Fruit fly (Drosophila melanogaster): ENCODE measurements around the gene CG9921.

Gene CG9921

dm6 chrX:16368585-16368984, 35.2 kb upstream of the CG9921 start (continued):
- no peak for TF ChIP-seq repo (GFP tag; optimal IDR thresholded peaks at IDR 0.05)
- no peak for TF ChIP-seq disco-r (GFP tag; optimal IDR thresholded peaks at IDR 0.05)
- no peak for TF ChIP-seq Bdp1 (GFP tag; optimal IDR thresholded peaks at IDR 0.05)
- TF ChIP-seq CG13287 (GFP tag; IDR thresholded peaks at IDR 0.05; ENCODE audit: partially characterized antibody), result no peak
- TF ChIP-seq CG14860 (GFP tag; IDR thresholded peaks at IDR 0.05; ENCODE audit: partially characterized antibody), result peak; percentile 50; the same call in 2 of the 3 replicates
- no peak for TF ChIP-seq rib (GFP tag; IDR thresholded peaks at IDR 0.05)
- TF ChIP-seq inv (GFP tag; IDR thresholded peaks at IDR 0.05; ENCODE audit: partially characterized antibody), result peak; percentile 36; the same call in 1 of the 2 replicates
- TF ChIP-seq tna (GFP tag; IDR thresholded peaks at IDR 0.05; ENCODE audit: partially characterized antibody), result peak; percentile 41; the same call in 1 of the 2 replicates
- no peak for TF ChIP-seq Bteb2 (GFP tag; optimal IDR thresholded peaks at IDR 0.05)
- TF ChIP-seq run (tag; optimal IDR thresholded peaks at IDR 0.05), result no peak
- no peak for TF ChIP-seq CG13775 (GFP tag; optimal IDR thresholded peaks at IDR 0.05)
- TF ChIP-seq CG1529 (GFP tag; optimal IDR thresholded peaks at IDR 0.05), result no peak
- no peak for TF ChIP-seq CG11504 (tag; optimal IDR thresholded peaks at IDR 0.05)
- TF ChIP-seq btn (GFP tag; optimal IDR thresholded peaks at IDR 0.05), result no peak
- peak; percentile 55; the same call in 2 of the 3 replicates for TF ChIP-seq HLH4C (GFP tag; IDR thresholded peaks at IDR 0.05; ENCODE audit: partially characterized antibody)
- no peak for TF ChIP-seq Asciz (GFP tag; optimal IDR thresholded peaks at IDR 0.05)
- peak; percentile 52; the same call in 2 of the 3 replicates for TF ChIP-seq CG7963 (GFP tag; IDR thresholded peaks at IDR 0.05; ENCODE audit: partially characterized antibody)
- peak; percentile 23 for TF ChIP-seq Scr (GFP tag; IDR thresholded peaks at IDR 0.05; ENCODE audit: partially characterized antibody)
- TF ChIP-seq Taf1 (GFP tag; IDR thresholded peaks at IDR 0.05), result no peak
- TF ChIP-seq vvl (GFP tag; IDR thresholded peaks at IDR 0.05), result no peak
- no peak for TF ChIP-seq CG15696 (tag; optimal IDR thresholded peaks at IDR 0.05)
- TF ChIP-seq slbo (GFP tag; IDR thresholded peaks at IDR 0.05), result no peak

- peak; percentile 58 for TF ChIP-seq MESR4 (GFP tag; optimal IDR thresholded peaks at IDR 0.05)
- peak; percentile 54 for TF ChIP-seq BEAF-32 (GFP tag; optimal IDR thresholded peaks at IDR 0.05)
- no peak for TF ChIP-seq run (tag; optimal IDR thresholded peaks at IDR 0.05)
- TF ChIP-seq Oli (tag; optimal IDR thresholded peaks at IDR 0.05), result no peak
- TF ChIP-seq Trl (optimal IDR thresholded peaks at IDR 0.05), result no peak
- TF ChIP-seq Trl (GFP tag; optimal IDR thresholded peaks at IDR 0.05), result no peak
- no peak for TF ChIP-seq Dfd (GFP tag; optimal IDR thresholded peaks at IDR 0.05)
- peak; percentile 88 for TF ChIP-seq ssp (GFP tag; IDR thresholded peaks at IDR 0.05)
- peak; percentile 58; the same call in 1 of the 2 replicates for TF ChIP-seq CG14667 (GFP tag; IDR thresholded peaks at IDR 0.05)
- no peak for TF ChIP-seq Camta (GFP tag; optimal IDR thresholded peaks at IDR 0.05)
- TF ChIP-seq CG1024 (GFP tag; IDR thresholded peaks at IDR 0.05), result peak; percentile 83
- TF ChIP-seq Sry-δ (GFP tag; optimal IDR thresholded peaks at IDR 0.05), result peak; percentile 51
- no peak for TF ChIP-seq sens (GFP tag)
- TF ChIP-seq Meics (GFP tag; optimal IDR thresholded peaks at IDR 0.05), result no peak
- peak; percentile 9 for TF ChIP-seq stwl (tag; optimal IDR thresholded peaks at IDR 0.05)
- no peak for TF ChIP-seq dm (GFP tag; optimal IDR thresholded peaks at IDR 0.05)
- TF ChIP-seq nom (GFP tag; optimal IDR thresholded peaks at IDR 0.05), result peak; percentile 46
- TF ChIP-seq HLH4C (GFP tag; IDR thresholded peaks at IDR 0.05; ENCODE audit: partially characterized antibody), result peak; percentile 53; the same call in 2 of the 3 replicates
- peak; percentile 91 for TF ChIP-seq CG2116 (GFP tag; optimal IDR thresholded peaks at IDR 0.05)
- TF ChIP-seq Ssrp (tag; optimal IDR thresholded peaks at IDR 0.05), result no peak
- peak; percentile 46 for TF ChIP-seq Scr (GFP tag; IDR thresholded peaks at IDR 0.05; ENCODE audit: partially characterized antibody)
- TF ChIP-seq pfk (GFP tag; optimal IDR thresholded peaks at IDR 0.05), result peak; percentile 96
- peak; percentile 60 for TF ChIP-seq CG14710 (tag; optimal IDR thresholded peaks at IDR 0.05)
- TF ChIP-seq CG30020 (tag; optimal IDR thresholded peaks at IDR 0.05), result peak; percentile 99
- TF ChIP-seq amos (GFP tag; IDR thresholded peaks at IDR 0.05; ENCODE audit: partially characterized antibody), result peak; percentile 15; the same call in 1 of the 2 replicates
- TF ChIP-seq CG18599 (GFP tag; optimal IDR thresholded peaks at IDR 0.05), result no peak
- no peak for TF ChIP-seq CG6854 (GFP tag; optimal IDR thresholded peaks at IDR 0.05)
- no peak for TF ChIP-seq dan (GFP tag; IDR thresholded peaks at IDR 0.05)
- no peak for TF ChIP-seq CG11696 (GFP tag; IDR thresholded peaks at IDR 0.05)
- 0 out of 2 replicates have a peak, but pooled peaks have one; percentile 17 for TF ChIP-seq CG13287 (GFP tag; IDR thresholded peaks at IDR 0.05; ENCODE audit: partially characterized antibody)
- TF ChIP-seq CG10267 (tag; optimal IDR thresholded peaks at IDR 0.05), result peak; percentile 13
Measured at dm6 chrX:16361306-16361705, 27.9 kb upstream of the CG9921 start, which contains the start of gene nonA. nonA (plus strand) TSS chrX:16361569.
